Worm (Caenorhabditis elegans) whole organism, L1 larva: ENCODE results near the gene F31E8.4.

Experiments used
- aly-2 ChIP-seq: fragments of 150-350 bp; optimal IDR thresholded peaks from 2 replicates; lab custom pipeline; 2014; ENCODE audit warnings: missing biosample characterization, missing genetic modification characterization
- dpl-1 ChIP-seq, 3 experiments: fragments of 150-350 bp in 2 of 3; sonication (generic microtip) in 1 of 3; optimal IDR thresholded peaks; 2 replicates each; lab custom pipeline; 2014 to 2017; ENCODE audit warnings: missing biosample characterization in 3 of 3, missing genetic modification characterization in 3 of 3, missing genetic modification reagents in 3 of 3
- efl-3 ChIP-seq: fragments of 200-800 bp; sonication (Bioruptor generic); optimal IDR thresholded peaks from 2 replicates; lab custom pipeline; 2018; ENCODE audit warnings: mild to moderate bottlenecking, missing genetic modification characterization, missing compliant biosample characterization
- elt-2 ChIP-seq: sonication (generic microtip); optimal IDR thresholded peaks from 2 replicates; lab custom pipeline; 2016; ENCODE audit warnings: missing genetic modification characterization, mild to moderate bottlenecking, inconsistent platforms, missing compliant biosample characterization, missing genetic modification reagents
- hpl-2 ChIP-seq: fragments of 150-350 bp; optimal IDR thresholded peaks from 2 replicates; lab custom pipeline; 2014; ENCODE audit warnings: missing biosample characterization, missing genetic modification reagents, missing genetic modification characterization
- unc-130 ChIP-seq: fragments of 150-350 bp; optimal IDR thresholded peaks from 2 replicates; lab custom pipeline; 2017; ENCODE audit warnings: missing biosample characterization, missing genetic modification characterization, inconsistent platforms

- no peak for TF ChIP-seq unc-130 (tag; lab: Kevin White, UChicago)
- no peak for TF ChIP-seq hpl-2 (GFP tag; lab: Kevin White, UChicago)
- no peak for TF ChIP-seq aly-2
- no peak for TF ChIP-seq elt-2 (tag; lab: Kevin White, UChicago)
- TF ChIP-seq efl-3 (GFP tag; lab: Kevin White, UChicago), result no peak
- TF ChIP-seq dpl-1 (GFP tag; optimal IDR thresholded peaks at IDR 0.05; lab: Kevin White, UChicago), result no peak
Observed at ce11 chrII:6808539-6808938, 8.6 kb upstream of the F31E8.4 start.
